Worm (Caenorhabditis elegans): Measurements from ENCODE around the gene C25E10.17.

- TF ChIP-seq F44E2.7 (GFP tag; IDR thresholded peaks at IDR 0.05) = no peak
- TF ChIP-seq ceh-20 (GFP tag; IDR thresholded peaks at IDR 0.05) = no peak
- TF ChIP-seq lin-39 (tag; optimal IDR thresholded peaks at IDR 0.05) = no peak
- no peak for TF ChIP-seq pha-4 (GFP tag; IDR thresholded peaks at IDR 0.05)
- TF ChIP-seq pha-4 (tag; optimal IDR thresholded peaks at IDR 0.05) = no peak
- TF ChIP-seq nhr-28 (tag; optimal IDR thresholded peaks at IDR 0.05) = no peak
- no peak for TF ChIP-seq snpc-4 (tag; optimal IDR thresholded peaks at IDR 0.05)
Measured at ce11 chrV:9051100-9051499, 3.7 kb upstream of the C25E10.17 start, which contains the start of gene C25E10.7.

All from whole organism, L4 larva.